Fruit fly (Drosophila melanogaster) whole organism, wandering third instar larva: ENCODE measurements around the gene CG32437.

Experiments used
- Abd-B ChIP-seq: fragments of >200 bp; optimal IDR thresholded peaks from 2 replicates; lab custom pipeline; 2017; ENCODE audit warnings: missing biosample characterization, missing genetic modification characterization
- Dfd ChIP-seq: fragments of >200 bp; optimal IDR thresholded peaks from 2 replicates; lab custom pipeline; 2017; ENCODE audit warnings: missing biosample characterization, missing genetic modification characterization
- GATAd ChIP-seq: sonication (Bioruptor generic); optimal IDR thresholded peaks from 2 replicates; lab custom pipeline; 2016; ENCODE audit warnings: missing biosample characterization, missing genetic modification characterization
- Hnf4 ChIP-seq: fragments of 200-800 bp; sonication (Bioruptor generic); optimal IDR thresholded peaks from 2 replicates; lab custom pipeline; 2016; ENCODE audit warnings: missing biosample characterization, mild to moderate bottlenecking, missing genetic modification characterization
- OdsH ChIP-seq: fragments of 200-800 bp; sonication (Bioruptor generic); optimal IDR thresholded peaks from 2 replicates; lab custom pipeline; 2016; ENCODE audit warnings: missing biosample characterization, mild to moderate bottlenecking, missing genetic modification characterization
- br ChIP-seq: fragments of 200-800 bp; sonication (Bioruptor generic); optimal IDR thresholded peaks from 2 replicates; lab custom pipeline; 2016; ENCODE audit warnings: missing biosample characterization, missing genetic modification characterization
- dl ChIP-seq, 2 experiments: fragments of 175-275, 200-275 bp in 1 of 2; fragments of 200-275 bp in 1 of 2; sonication (Bioruptor generic); optimal IDR thresholded peaks; lab custom pipeline; 2018; ENCODE audit warnings: mild to moderate bottlenecking in 2 of 2, missing biosample characterization in 2 of 2, missing genetic modification characterization in 2 of 2, moderate library complexity in 2 of 2; ENCODE audit not compliant: partially characterized antibody in 2 of 2, insufficient read depth in 1 of 2
- foxo ChIP-seq, 2 experiments: fragments of 200-800 bp; sonication (Bioruptor generic); optimal IDR thresholded peaks; 2 replicates in 1 of 2; 3 replicates in 1 of 2; lab custom pipeline; 2016 to 2017; ENCODE audit warnings: missing biosample characterization in 2 of 2, missing genetic modification characterization in 2 of 2
- fru ChIP-seq: fragments of 200-800 bp; sonication (Bioruptor generic); optimal IDR thresholded peaks from 3 replicates; lab custom pipeline; 2016; ENCODE audit warnings: missing biosample characterization, mild to moderate bottlenecking, missing genetic modification characterization
- h ChIP-seq: fragments of 200-800 bp; sonication (Bioruptor generic); optimal IDR thresholded peaks from 3 replicates; lab custom pipeline; 2016; ENCODE audit warnings: missing biosample characterization, mild to moderate bottlenecking, missing genetic modification characterization
- psq ChIP-seq: fragments of 200-800 bp; sonication (Bioruptor generic); optimal IDR thresholded peaks from 3 replicates; lab custom pipeline; 2017; ENCODE audit warnings: missing biosample characterization, mild to moderate bottlenecking, missing genetic modification characterization, moderate library complexity
- rgr ChIP-seq: fragments of 200-800 bp; sonication (Bioruptor generic); optimal IDR thresholded peaks from 3 replicates; lab custom pipeline; 2016; ENCODE audit warnings: missing biosample characterization, mild to moderate bottlenecking, missing genetic modification characterization

dm6 chr3L:21334999-21335631 is 22.4 kb upstream of the CG32437 start, which contains the start of gene Tsr1:
- TF ChIP-seq foxo (GFP tag; optimal IDR thresholded peaks at IDR 0.05; lab: Kevin White, UChicago) (no peak), GATAd (no peak), fru (GFP tag; lab: Kevin White, UChicago) (no peak), h (GFP tag; lab: Kevin White, UChicago) (no peak), OdsH (GFP tag; lab: Kevin White, UChicago) (no peak), br (no peak), psq (GFP tag; lab: Kevin White, UChicago) (no peak), Hnf4 (GFP tag; lab: Kevin White, UChicago) (no peak), dl (GFP tag; optimal IDR thresholded peaks at IDR 0.05; lab: Kevin White, UChicago; ENCODE audit: insufficient read depth in 1 of 2, partially characterized antibody in 2 of 2) (no peak), Dfd (GFP tag; lab: Kevin White, UChicago) (no peak), Abd-B (GFP tag; lab: Kevin White, UChicago) (no peak), rgr (GFP tag; lab: Kevin White, UChicago) (no peak)
